Fruit fly (Drosophila melanogaster): ENCODE results near the gene Uch-L5.

Uch-L5 gene

DNA sequence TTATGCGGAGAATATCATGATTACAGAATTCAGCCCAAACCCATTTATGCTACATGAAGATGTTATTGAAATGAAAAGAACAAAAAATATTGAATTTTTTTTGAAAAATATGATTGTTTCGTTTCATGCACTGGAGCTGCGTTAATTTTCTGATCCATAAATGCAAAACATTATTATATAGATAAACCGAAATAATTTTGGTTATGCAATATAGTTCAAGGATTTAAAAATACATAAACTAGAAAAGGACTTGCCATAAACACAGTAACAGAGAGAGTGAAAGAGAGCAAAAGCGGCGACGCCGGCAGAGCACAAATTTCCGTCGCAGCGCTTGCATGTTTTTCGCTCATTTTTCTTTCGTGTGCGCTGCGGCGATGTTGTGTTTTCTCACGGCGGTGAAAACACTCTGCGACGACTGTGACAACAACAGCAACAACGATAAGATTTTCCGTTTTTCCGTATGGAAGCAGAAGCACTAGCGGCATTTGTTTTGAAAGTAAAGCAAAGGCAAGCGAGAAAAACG, 14.5 kb downstream of the Uch-L5 start (continued):
- TF ChIP-seq Sox102F (GFP tag; optimal IDR thresholded peaks at IDR 0.05) (peak; percentile 88), lmd (GFP tag; IDR thresholded peaks at IDR 0.05) (peak; percentile 72), Opbp (GFP tag; IDR thresholded peaks at IDR 0.05; ENCODE audit: partially characterized antibody) (peak; percentile 53; the same call in 2 of the 3 replicates), ac (GFP tag; optimal IDR thresholded peaks at IDR 0.05) (peak; percentile 78), Dref (GFP tag; IDR thresholded peaks at IDR 0.05) (no peak), trem (tag; optimal IDR thresholded peaks at IDR 0.05) (peak; percentile 91), fu2 (GFP tag; optimal IDR thresholded peaks at IDR 0.05) (peak; percentile 18), CG7357 (GFP tag; IDR thresholded peaks at IDR 0.05) (peak; percentile 64; the same call in 2 of the 3 replicates), Dip2 (GFP tag; IDR thresholded peaks at IDR 0.05) (no peak), CG12071 (GFP tag; optimal IDR thresholded peaks at IDR 0.05) (peak; percentile 84), ranshi (GFP tag; IDR thresholded peaks at IDR 0.05) (0 out of 2 replicates have a peak, but pooled peaks have one; percentile 64), Dek (tag; optimal IDR thresholded peaks at IDR 0.05) (peak; percentile 89), Oaz (GFP tag; IDR thresholded peaks at IDR 0.05) (peak; percentile 59), dm (GFP tag; optimal IDR thresholded peaks at IDR 0.05) (no peak), sima (GFP tag; optimal IDR thresholded peaks at IDR 0.05) (no peak), CG7928 (GFP tag; optimal IDR thresholded peaks at IDR 0.05) (peak; percentile 25), CG4404 (GFP tag; IDR thresholded peaks at IDR 0.05) (peak; percentile 47; the same call in 1 of the 2 replicates), Rfx (GFP tag; IDR thresholded peaks at IDR 0.05) (peak; percentile 82), CG4617 (GFP tag; optimal IDR thresholded peaks at IDR 0.05; ENCODE audit: borderline replicate concordance) (peak; percentile 0), MESR4 (GFP tag; optimal IDR thresholded peaks at IDR 0.05) (peak; percentile 18), prd (optimal IDR thresholded peaks at IDR 0.05) (no peak), prd (GFP tag; IDR thresholded peaks at IDR 0.05) (peak; percentile 79), sisA (GFP tag; IDR thresholded peaks at IDR 0.05) (peak; percentile 48; the same call in 1 of the 2 replicates), CG2116 (GFP tag; optimal IDR thresholded peaks at IDR 0.05) (peak; percentile 52), tap (tag; optimal IDR thresholded peaks at IDR 0.05) (peak; percentile 86), ro (GFP tag; IDR thresholded peaks at IDR 0.05) (no peak), HLH54F (GFP tag; optimal IDR thresholded peaks at IDR 0.05) (peak; percentile 55), CG2129 (GFP tag; IDR thresholded peaks at IDR 0.05; ENCODE audit: partially characterized antibody) (no peak), vfl (GFP tag; optimal IDR thresholded peaks at IDR 0.05) (peak; percentile 35), p53 (GFP tag; optimal IDR thresholded peaks at IDR 0.05) (peak; percentile 60), ato (GFP tag; IDR thresholded peaks at IDR 0.05; ENCODE audit: partially characterized antibody) (no peak), CG17186 (GFP tag; optimal IDR thresholded peaks at IDR 0.05) (peak; percentile 63), ewg (GFP tag; optimal IDR thresholded peaks at IDR 0.05) (peak; percentile 69), fd96Cb (tag; optimal IDR thresholded peaks at IDR 0.05) (peak; percentile 90), inv (GFP tag; IDR thresholded peaks at IDR 0.05; ENCODE audit: partially characterized antibody) (no peak), CG18599 (GFP tag; optimal IDR thresholded peaks at IDR 0.05) (peak; percentile 93), CG1792 (GFP tag; optimal IDR thresholded peaks at IDR 0.05) (peak; percentile 41), gce (GFP tag; IDR thresholded peaks at IDR 0.05) (no peak; the same call in 2 of the 3 replicates), mirr (GFP tag; optimal IDR thresholded peaks at IDR 0.05) (peak; percentile 45), gcm2 (GFP tag; optimal IDR thresholded peaks at IDR 0.05) (peak; percentile 47), CG30020 (tag; optimal IDR thresholded peaks at IDR 0.05) (peak; percentile 73), CG3847 (GFP tag; IDR thresholded peaks at IDR 0.05) (peak; percentile 58; the same call in 1 of the 2 replicates), CG1832 (GFP tag; optimal IDR thresholded peaks at IDR 0.05) (no peak), sens (GFP tag) (peak; percentile 98), D (optimal IDR thresholded peaks at IDR 0.05) (no peak), D (GFP tag; optimal IDR thresholded peaks at IDR 0.05) (peak; percentile 91), Dbx (GFP tag; IDR thresholded peaks at IDR 0.05) (peak; percentile 74; the same call in 2 of the 3 replicates), dmrt11E (tag; optimal IDR thresholded peaks at IDR 0.05) (peak; percentile 94), CG2202 (tag; optimal IDR thresholded peaks at IDR 0.05) (peak; percentile 88), CG17328 (GFP tag; IDR thresholded peaks at IDR 0.05) (peak; percentile 79)
